Fruit fly (Drosophila melanogaster): ENCODE data around the gene Fdx2.

Gene Fdx2

dm6 chr3L:4269920-4270319 is 22.4 kb upstream of the Fdx2 start (continued):
- TF ChIP-seq CG6813 (GFP tag; optimal IDR thresholded peaks at IDR 0.05) = peak; percentile 65
- TF ChIP-seq stwl (tag; optimal IDR thresholded peaks at IDR 0.05) = no peak
- peak; percentile 49; the same call in 1 of the 2 replicates for TF ChIP-seq CG32772 (GFP tag; IDR thresholded peaks at IDR 0.05)
- peak; percentile 75; the same call in 1 of the 2 replicates for TF ChIP-seq CG32767 (GFP tag; IDR thresholded peaks at IDR 0.05)
- peak in 1 of 3 experiments; percentile 28 for TF ChIP-seq Stat92E (GFP tag; optimal IDR thresholded peaks at IDR 0.05)
- peak; percentile 81 for TF ChIP-seq CG17829 (tag; optimal IDR thresholded peaks at IDR 0.05)
- peak; percentile 79 for TF ChIP-seq Ptx1 (GFP tag; IDR thresholded peaks at IDR 0.05)
- no peak for TF ChIP-seq fd64A (GFP tag; optimal IDR thresholded peaks at IDR 0.05)
- TF ChIP-seq CG8944 (GFP tag; optimal IDR thresholded peaks at IDR 0.05) = no peak
- TF ChIP-seq CG18764 (GFP tag; optimal IDR thresholded peaks at IDR 0.05) = peak; percentile 36
- peak; percentile 81 for TF ChIP-seq CG17359 (tag; optimal IDR thresholded peaks at IDR 0.05)
- TF ChIP-seq kah (GFP tag; optimal IDR thresholded peaks at IDR 0.05) = peak; percentile 56
- no peak for TF ChIP-seq tna (GFP tag; IDR thresholded peaks at IDR 0.05; ENCODE audit: partially characterized antibody)
- TF ChIP-seq CG1024 (GFP tag; IDR thresholded peaks at IDR 0.05) = no peak
- no peak for TF ChIP-seq CG14965 (GFP tag; optimal IDR thresholded peaks at IDR 0.05; ENCODE audit: borderline replicate concordance)
- TF ChIP-seq hbn (GFP tag; IDR thresholded peaks at IDR 0.05; ENCODE audit: partially characterized antibody) = no peak
- TF ChIP-seq nau (GFP tag; optimal IDR thresholded peaks at IDR 0.05) = no peak
- TF ChIP-seq CG42726 (GFP tag; IDR thresholded peaks at IDR 0.05; ENCODE audit: partially characterized antibody) = no peak
- TF ChIP-seq NC2β (GFP tag; optimal IDR thresholded peaks at IDR 0.05) = no peak
- TF ChIP-seq CG1529 (GFP tag; optimal IDR thresholded peaks at IDR 0.05) = peak; percentile 58
- no peak for TF ChIP-seq pum (GFP tag; optimal IDR thresholded peaks at IDR 0.05)
- TF ChIP-seq Dek (tag; optimal IDR thresholded peaks at IDR 0.05) = peak; percentile 50
- no peak for TF ChIP-seq klu (GFP tag; IDR thresholded peaks at IDR 0.05)
- peak; percentile 15 for TF ChIP-seq Usf (GFP tag; optimal IDR thresholded peaks at IDR 0.05)
- TF ChIP-seq chinmo (GFP tag; IDR thresholded peaks at IDR 0.05; ENCODE audit: partially characterized antibody) = no peak
- TF ChIP-seq CG3995 (GFP tag; optimal IDR thresholded peaks at IDR 0.05) = peak; percentile 25
- TF ChIP-seq CG12744 (GFP tag; optimal IDR thresholded peaks at IDR 0.05) = no peak
- TF ChIP-seq Doc3 (GFP tag; IDR thresholded peaks at IDR 0.05; ENCODE audit: partially characterized antibody) = no peak
- TF ChIP-seq dm (GFP tag; optimal IDR thresholded peaks at IDR 0.05) = no peak
- TF ChIP-seq CG5180 (GFP tag; optimal IDR thresholded peaks at IDR 0.05) = peak; percentile 56
- TF ChIP-seq slbo (GFP tag; IDR thresholded peaks at IDR 0.05) = no peak; the same call in none of the 2 replicates
- no peak for TF ChIP-seq CG17612 (GFP tag; IDR thresholded peaks at IDR 0.05)
- no peak for TF ChIP-seq TFAM (GFP tag; optimal IDR thresholded peaks at IDR 0.05)
- TF ChIP-seq chn (GFP tag; optimal IDR thresholded peaks at IDR 0.05) = no peak
- peak; percentile 59 for TF ChIP-seq CG6854 (GFP tag; optimal IDR thresholded peaks at IDR 0.05)
- TF ChIP-seq unc-4 (GFP tag; IDR thresholded peaks at IDR 0.05; ENCODE audit: partially characterized antibody) = no peak
- no peak for TF ChIP-seq hb (GFP tag; IDR thresholded peaks at IDR 0.05; ENCODE audit: partially characterized antibody)
- peak; percentile 88 for TF ChIP-seq CG2678 (tag; optimal IDR thresholded peaks at IDR 0.05)
- TF ChIP-seq phol (tag; optimal IDR thresholded peaks at IDR 0.05) = peak; percentile 81
- TF ChIP-seq exex (tag; optimal IDR thresholded peaks at IDR 0.05) = peak; percentile 1
- no peak for TF ChIP-seq schlank (tag; optimal IDR thresholded peaks at IDR 0.05)
- peak; percentile 66 for TF ChIP-seq lmd (GFP tag; IDR thresholded peaks at IDR 0.05)
- TF ChIP-seq CG11695 (GFP tag; IDR thresholded peaks at IDR 0.05) = peak; percentile 78
- peak; percentile 59; the same call in 1 of the 2 replicates for TF ChIP-seq Rfx (GFP tag; IDR thresholded peaks at IDR 0.05)
- peak; percentile 71 for TF ChIP-seq org-1 (GFP tag; optimal IDR thresholded peaks at IDR 0.05)
- TF ChIP-seq NFAT (GFP tag; IDR thresholded peaks at IDR 0.05) = no peak
- TF ChIP-seq bowl (GFP tag; IDR thresholded peaks at IDR 0.05) = no peak
- TF ChIP-seq CG2116 (GFP tag; optimal IDR thresholded peaks at IDR 0.05) = peak; percentile 17
- peak; percentile 56 for TF ChIP-seq CG12071 (GFP tag; optimal IDR thresholded peaks at IDR 0.05)
- peak; percentile 38; the same call in 1 of the 3 replicates for TF ChIP-seq CG7357 (GFP tag; IDR thresholded peaks at IDR 0.05)
